Worm (Caenorhabditis elegans) whole organism, young adult: ENCODE data around the gene F32D8.7.

Experiments
- B0336.3 ChIP-seq: fragments of 200-800 bp; sonication (Bioruptor generic); IDR thresholded peaks from 2 replicates; pipeline ENCODE4 v1.3.6; 2022; ENCODE audit warnings: missing genetic modification characterization, missing compliant biosample characterization
- C06A6.2 ChIP-seq: fragments of 200-800 bp; sonication (Bioruptor generic); conservative IDR thresholded peaks from 2 replicates; pipeline ENCODE4 v1.3.6; 2022; ENCODE audit warnings: missing genetic modification characterization, missing compliant biosample characterization
- C17E4.6 ChIP-seq: fragments of 200-800 bp; sonication (Bioruptor generic); IDR thresholded peaks from 2 replicates; pipeline ENCODE4 v1.3.6; 2022; ENCODE audit warnings: missing genetic modification reagents, missing genetic modification characterization, missing compliant biosample characterization
- F49E8.2 ChIP-seq: sonication (generic microtip); optimal IDR thresholded peaks from 3 replicates; lab custom pipeline; 2017; ENCODE audit warnings: missing genetic modification characterization, mild to moderate bottlenecking, missing compliant biosample characterization, antibody characterized with exemption, moderate library complexity; ENCODE audit not compliant: insufficient read depth
- F57C9.4 ChIP-seq: sonication (generic microtip); optimal IDR thresholded peaks from 2 replicates; lab custom pipeline; 2017; ENCODE audit warnings: mild to moderate bottlenecking, missing genetic modification characterization, missing compliant biosample characterization
- T07F8.4 ChIP-seq: sonication (generic microtip); optimal IDR thresholded peaks from 2 replicates; lab custom pipeline; 2016; ENCODE audit warnings: mild to moderate bottlenecking, missing genetic modification characterization, moderate library complexity, missing compliant biosample characterization
- T26A5.8 ChIP-seq: sonication (generic microtip); optimal IDR thresholded peaks from 2 replicates; lab custom pipeline; 2016; ENCODE audit warnings: missing genetic modification characterization, missing compliant biosample characterization
- Y53F4B.3 ChIP-seq: fragments of 200-800 bp; sonication (Bioruptor generic); IDR thresholded peaks from 2 replicates; pipeline ENCODE4 v1.3.6; 2022; ENCODE audit warnings: missing genetic modification reagents, missing genetic modification characterization, missing compliant biosample characterization
- ZK185.1 ChIP-seq: sonication (generic microtip); optimal IDR thresholded peaks from 2 replicates; lab custom pipeline; 2016; ENCODE audit warnings: mild to moderate bottlenecking, missing genetic modification characterization, missing compliant biosample characterization; ENCODE audit not compliant: poor library complexity, severe bottlenecking
- ama-1 ChIP-seq, 3 experiments: fragments of 150-350 bp in 1 of 3; sonication (generic microtip) in 2 of 3; optimal IDR thresholded peaks; 2 replicates each; lab custom pipeline; 2014 to 2018; ENCODE audit warnings: missing biosample characterization in 2 of 3, missing genetic modification characterization in 2 of 3, missing genetic modification reagents in 2 of 3
- atf-7 ChIP-seq: sonication (generic microtip); optimal IDR thresholded peaks from 2 replicates; lab custom pipeline; 2017; ENCODE audit warnings: mild to moderate bottlenecking, missing genetic modification characterization, missing compliant biosample characterization
- cebp-1 ChIP-seq, 2 experiments: fragments of 200-800 bp in 1 of 2; sonication (Bioruptor generic) in 1 of 2; sonication (generic microtip) in 1 of 2; IDR thresholded peaks in 1 of 2; optimal IDR thresholded peaks in 1 of 2; 2 replicates each; pipeline versions ENCODE4 v1.3.6 to Lab custom; 2017 to 2022; ENCODE audit warnings: missing compliant biosample characterization in 2 of 2, missing genetic modification characterization in 2 of 2, mild to moderate bottlenecking in 1 of 2, missing genetic modification reagents in 1 of 2, moderate library complexity in 1 of 2
- ceh-40 ChIP-seq: fragments of 200-800 bp; sonication (Bioruptor generic); IDR thresholded peaks from 2 replicates; pipeline ENCODE4 v1.3.6; 2022; ENCODE audit warnings: missing genetic modification characterization, missing compliant biosample characterization
- chd-7 ChIP-seq: sonication (generic microtip); optimal IDR thresholded peaks from 2 replicates; lab custom pipeline; 2016; ENCODE audit warnings: mild to moderate bottlenecking, missing genetic modification characterization, moderate library complexity, missing compliant biosample characterization
- dpl-1 ChIP-seq: fragments of 150-350 bp; optimal IDR thresholded peaks from 2 replicates; lab custom pipeline; 2014; ENCODE audit warnings: missing biosample characterization, missing genetic modification reagents, missing genetic modification characterization
- efl-1 ChIP-seq: fragments of 150-350 bp; optimal IDR thresholded peaks from 2 replicates; lab custom pipeline; 2014; ENCODE audit warnings: missing biosample characterization, missing genetic modification reagents, missing genetic modification characterization
- him-1 ChIP-seq: sonication (generic microtip); optimal IDR thresholded peaks from 2 replicates; lab custom pipeline; 2016; ENCODE audit warnings: missing genotype, missing genetic modification reagents, missing genetic modification characterization, missing compliant biosample characterization
- hmg-1.2 ChIP-seq: fragments of 200-800 bp; sonication (Bioruptor generic); IDR thresholded peaks from 2 replicates; pipeline ENCODE4 v1.3.6; 2022; ENCODE audit warnings: missing genetic modification reagents, missing genetic modification characterization, missing compliant biosample characterization
- lin-35 ChIP-seq, 3 experiments: fragments of 150-350 bp in 2 of 3; sonication (generic microtip) in 1 of 3; optimal IDR thresholded peaks; 2 replicates each; lab custom pipeline; 2014 to 2018; ENCODE audit warnings: missing biosample characterization in 3 of 3, missing genetic modification characterization in 3 of 3, missing genetic modification reagents in 3 of 3
- lin-40 ChIP-seq: sonication (generic microtip); optimal IDR thresholded peaks from 2 replicates; lab custom pipeline; 2016; ENCODE audit warnings: missing genetic modification characterization, mild to moderate bottlenecking, missing compliant biosample characterization, missing genotype, missing genetic modification reagents
- lin-54 ChIP-seq: fragments of 200-800 bp; sonication (Bioruptor generic); optimal IDR thresholded peaks from 2 replicates; lab custom pipeline; 2018; ENCODE audit warnings: mild to moderate bottlenecking, missing genetic modification characterization, missing compliant biosample characterization
- madf-3 ChIP-seq: fragments of 200-800 bp; sonication (Bioruptor generic); IDR thresholded peaks from 2 replicates; pipeline ENCODE4 v1.3.6; 2022; ENCODE audit warnings: missing genetic modification reagents, missing genetic modification characterization, missing compliant biosample characterization
- madf-6 ChIP-seq: fragments of 200-800 bp; sonication (Bioruptor generic); IDR thresholded peaks from 2 replicates; pipeline ENCODE4 v1.3.6; 2022; ENCODE audit warnings: missing genetic modification reagents, missing genetic modification characterization, missing compliant biosample characterization
- madf-8 ChIP-seq: fragments of 200-800 bp; sonication (Bioruptor generic); conservative IDR thresholded peaks from 2 replicates; pipeline ENCODE4 v1.3.6; 2022; ENCODE audit warnings: missing genetic modification reagents, missing genetic modification characterization, missing compliant biosample characterization
- mcd-1 ChIP-seq: fragments of 200-800 bp; sonication (Bioruptor generic); IDR thresholded peaks from 2 replicates; pipeline ENCODE4 v1.3.6; 2022; ENCODE audit warnings: missing genetic modification reagents, missing genetic modification characterization, missing compliant biosample characterization
- nfya-1 ChIP-seq: sonication (generic microtip); optimal IDR thresholded peaks from 2 replicates; lab custom pipeline; 2017; ENCODE audit warnings: antibody characterized with exemption, missing compliant biosample characterization, missing genetic modification characterization, borderline replicate concordance; ENCODE audit not compliant: insufficient read depth
- nfya-2 ChIP-seq: fragments of 200-800 bp; sonication (Bioruptor generic); IDR thresholded peaks from 2 replicates; pipeline ENCODE4 v1.3.6; 2022; ENCODE audit warnings: missing genetic modification reagents, missing genetic modification characterization, missing compliant biosample characterization
- nfyb-1 ChIP-seq: fragments of 200-800 bp; sonication (Bioruptor generic); IDR thresholded peaks from 2 replicates; pipeline ENCODE4 v1.3.6; 2022; ENCODE audit warnings: missing genetic modification reagents, missing genetic modification characterization, missing compliant biosample characterization
- nhr-80 ChIP-seq: sonication (generic microtip); optimal IDR thresholded peaks from 2 replicates; lab custom pipeline; 2016; ENCODE audit warnings: missing genetic modification characterization, missing compliant biosample characterization
- nhr-90 ChIP-seq: sonication (generic microtip); optimal IDR thresholded peaks from 2 replicates; lab custom pipeline; 2016; ENCODE audit warnings: missing genotype, mild to moderate bottlenecking, missing genetic modification characterization, missing compliant biosample characterization
- repo-1 ChIP-seq: sonication (generic microtip); optimal IDR thresholded peaks from 2 replicates; lab custom pipeline; 2017; ENCODE audit warnings: mild to moderate bottlenecking, missing genetic modification characterization, missing compliant biosample characterization
- sea-2 ChIP-seq: fragments of 200-800 bp; sonication (Bioruptor generic); IDR thresholded peaks from 2 replicates; pipeline ENCODE4 v1.3.6; 2022; ENCODE audit warnings: missing genetic modification characterization, missing compliant biosample characterization
- snpc-4 ChIP-seq, 5 experiments: fragments of 150-350 bp in 1 of 5; sonication (generic microtip) in 4 of 5; optimal IDR thresholded peaks; 2 replicates each; lab custom pipeline; 2014 to 2018; ENCODE audit warnings: missing genetic modification characterization in 5 of 5, missing biosample characterization in 3 of 5, antibody characterized with exemption in 2 of 5, mild to moderate bottlenecking in 2 of 5, missing compliant biosample characterization in 2 of 5, missing genotype in 2 of 5, moderate library complexity in 2 of 5, missing genetic modification reagents in 1 of 5
- somi-1 ChIP-seq: fragments of 200-800 bp; sonication (Bioruptor generic); optimal IDR thresholded peaks from 2 replicates; lab custom pipeline; 2018; ENCODE audit warnings: mild to moderate bottlenecking, missing genetic modification characterization, missing compliant biosample characterization
- tbp1 ChIP-seq: fragments of 200-800 bp; sonication (Bioruptor generic); optimal IDR thresholded peaks from 2 replicates; lab custom pipeline; 2018; ENCODE audit warnings: mild to moderate bottlenecking, missing genetic modification characterization, missing compliant biosample characterization
- unc-62 ChIP-seq: fragments of 150-350 bp; optimal IDR thresholded peaks from 2 replicates; lab custom pipeline; 2014; ENCODE audit warnings: missing biosample characterization, missing genetic modification reagents, missing genetic modification characterization
- ztf-18 ChIP-seq: sonication (generic microtip); optimal IDR thresholded peaks from 2 replicates; lab custom pipeline; 2016; ENCODE audit warnings: missing genotype, mild to moderate bottlenecking, missing genetic modification characterization, missing compliant biosample characterization
- ztf-22 ChIP-seq: fragments of 200-800 bp; sonication (Bioruptor generic); optimal IDR thresholded peaks from 2 replicates; lab custom pipeline; 2018; ENCODE audit warnings: mild to moderate bottlenecking, missing genetic modification characterization, moderate library complexity, missing compliant biosample characterization

Gene F32D8.7

DNA sequence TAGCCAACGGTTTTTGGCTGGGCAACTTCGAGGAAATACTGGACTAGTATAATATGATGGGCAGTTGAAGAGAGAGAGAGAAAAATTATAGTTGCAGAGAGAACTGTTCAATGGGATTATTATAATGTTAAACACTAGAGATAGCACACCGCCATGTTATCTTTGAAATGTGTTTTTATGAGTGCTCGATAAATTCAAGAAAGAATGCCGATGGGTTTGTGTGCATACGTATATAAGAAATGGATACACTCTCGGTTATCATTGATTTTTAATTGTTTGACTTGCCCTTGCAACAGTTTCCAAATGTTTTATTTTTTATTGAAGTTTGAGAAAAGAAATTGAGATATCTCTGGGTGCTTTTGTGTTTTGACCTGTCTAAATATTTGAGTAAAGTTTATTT, 38.4 kb downstream of the F32D8.7 start, which contains the start of gene F17C11.12:
TSS of gene F17C11.12 (minus strand) at position 240 of the 400 bp plus-strand sequence.
- TF ChIP-seq nhr-80, result peak; percentile 66
- no peak for TF ChIP-seq Y53F4B.3 (GFP tag; lab: Robert Waterston, UW)

DNA sequence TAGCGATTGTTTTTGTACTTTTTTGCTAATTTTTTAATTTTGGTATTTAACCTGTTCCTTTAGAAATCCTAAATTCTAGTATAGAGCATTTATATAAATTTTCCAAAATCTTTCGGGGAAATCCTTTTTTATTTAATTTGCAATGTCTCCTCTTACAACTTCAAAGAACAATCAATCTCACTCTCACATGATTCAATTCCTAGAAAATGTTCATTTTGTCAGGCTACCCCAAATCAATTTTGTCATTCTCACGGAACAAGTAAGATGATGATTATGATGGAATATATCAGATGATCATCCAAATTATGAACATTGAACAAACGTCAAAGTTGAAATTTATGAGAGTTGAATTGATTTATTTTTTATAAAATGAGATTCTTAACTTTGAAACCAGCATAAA, 39.1 kb downstream of the F32D8.7 start:
- TF ChIP-seq mcd-1 (GFP tag; lab: Robert Waterston, UW), result 0 out of 2 replicates have a peak, but pooled peaks have one; percentile 21
- TF ChIP-seq lin-35 (GFP tag; optimal IDR thresholded peaks at IDR 0.05; lab: Kevin White, UChicago), result peak in 1 of 3 experiments; percentile 52
- peak; percentile 50 for TF ChIP-seq somi-1
- TF ChIP-seq C06A6.2 (GFP tag; lab: Robert Waterston, UW), result peak; percentile 33
- TF ChIP-seq ztf-22 (GFP tag; lab: Kevin White, UChicago), result no peak
- TF ChIP-seq F57C9.4, result no peak
- TF ChIP-seq hmg-1.2, result no peak
- TF ChIP-seq repo-1, result peak; percentile 21
- no peak for TF ChIP-seq efl-1
- TF ChIP-seq nhr-90, result peak; percentile 4
- peak; percentile 80 for TF ChIP-seq nfyb-1
- peak; percentile 33 for TF ChIP-seq lin-40 (tag; lab: Kevin White, UChicago)
- no peak for TF ChIP-seq sea-2
- peak; percentile 37 for TF ChIP-seq ama-1 (optimal IDR thresholded peaks at IDR 0.05; lab: Kevin White, UChicago)
- TF ChIP-seq ama-1 (GFP tag; optimal IDR thresholded peaks at IDR 0.05; lab: Kevin White, UChicago), result peak in 1 of 2 experiments; percentile 10
- TF ChIP-seq tbp1 (GFP tag; lab: Kevin White, UChicago), result peak; percentile 2
- peak; percentile 54; the same call in 1 of the 2 replicates for TF ChIP-seq cebp-1 (GFP tag; IDR thresholded peaks at IDR 0.05; lab: Robert Waterston, UW)
- peak; percentile 51 for TF ChIP-seq cebp-1 (tag; optimal IDR thresholded peaks at IDR 0.05; lab: Kevin White, UChicago)

DNA sequence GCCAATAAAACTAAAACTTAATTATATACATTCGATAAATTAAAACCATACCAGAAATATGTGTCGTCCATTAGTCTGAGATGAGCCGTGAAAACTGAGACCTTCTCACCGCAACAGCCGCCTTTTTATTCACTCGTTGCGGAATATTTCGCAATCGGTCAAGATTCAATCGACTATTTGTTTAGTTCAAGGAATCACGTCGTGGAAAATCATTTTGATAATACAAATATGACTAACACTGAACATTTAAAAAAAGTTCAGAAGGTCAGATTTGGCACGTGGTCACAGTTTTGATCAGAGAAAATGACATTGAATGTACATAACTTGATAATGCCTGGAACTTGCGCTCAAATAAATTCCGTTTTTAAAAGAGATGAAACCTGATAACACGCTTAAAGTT, 40.5 kb downstream of the F32D8.7 start, which contains the start of gene F17C11.11:
TSS of gene F17C11.11 (minus strand) at position 79 of the 400 bp plus-strand sequence.
- TF ChIP-seq cebp-1 (GFP tag; IDR thresholded peaks at IDR 0.05; lab: Robert Waterston, UW), result peak; percentile 95
- TF ChIP-seq cebp-1 (tag; optimal IDR thresholded peaks at IDR 0.05; lab: Kevin White, UChicago), result peak; percentile 99
- no peak for TF ChIP-seq T07F8.4 (tag; lab: Kevin White, UChicago)
- TF ChIP-seq B0336.3 (GFP tag; lab: Robert Waterston, UW), result 0 out of 2 replicates have a peak, but pooled peaks have one; percentile 19
- TF ChIP-seq ZK185.1 (tag; lab: Kevin White, UChicago), result peak; percentile 22
- TF ChIP-seq nhr-80, result peak; percentile 80
- TF ChIP-seq chd-7 (tag; lab: Kevin White, UChicago), result peak; percentile 20
- TF ChIP-seq madf-6 (GFP tag; lab: Robert Waterston, UW), result no peak

DNA sequence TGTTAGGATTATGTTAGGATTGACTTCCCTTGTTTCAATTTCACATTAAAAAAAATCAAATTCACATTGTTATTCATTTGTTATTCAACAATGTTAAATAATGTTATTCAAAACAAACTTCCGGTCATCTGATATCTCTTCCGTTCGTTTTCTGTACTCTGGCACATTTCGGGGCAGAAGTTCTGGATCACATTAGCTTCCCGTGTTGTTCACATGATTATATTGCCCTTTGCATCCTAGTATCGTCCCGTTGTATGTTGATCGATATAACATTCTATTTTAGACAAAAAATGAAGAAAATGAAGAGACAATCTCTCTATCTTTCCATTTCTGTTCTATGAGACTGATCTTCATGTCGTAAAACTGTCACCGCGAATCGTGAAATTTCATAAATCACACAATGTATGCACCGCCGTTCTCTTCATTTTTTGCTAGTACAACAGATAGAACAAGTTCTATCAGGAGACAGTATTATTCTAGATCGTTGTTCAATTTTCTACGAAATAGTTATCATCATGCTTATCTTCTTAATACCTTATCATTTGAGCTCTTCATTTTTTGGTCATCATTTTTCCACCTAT, 41.8 kb downstream of the F32D8.7 start:
- TF ChIP-seq snpc-4 (GFP tag; optimal IDR thresholded peaks at IDR 0.05; lab: Kevin White, UChicago) (no peak), snpc-4 (tag; optimal IDR thresholded peaks at IDR 0.05; lab: Kevin White, UChicago) (no peak), ztf-18 (tag; lab: Kevin White, UChicago) (no peak), F49E8.2 (tag; lab: Kevin White, UChicago) (no peak), dpl-1 (GFP tag; lab: Kevin White, UChicago) (no peak), mcd-1 (GFP tag; lab: Robert Waterston, UW) (no peak)

DNA sequence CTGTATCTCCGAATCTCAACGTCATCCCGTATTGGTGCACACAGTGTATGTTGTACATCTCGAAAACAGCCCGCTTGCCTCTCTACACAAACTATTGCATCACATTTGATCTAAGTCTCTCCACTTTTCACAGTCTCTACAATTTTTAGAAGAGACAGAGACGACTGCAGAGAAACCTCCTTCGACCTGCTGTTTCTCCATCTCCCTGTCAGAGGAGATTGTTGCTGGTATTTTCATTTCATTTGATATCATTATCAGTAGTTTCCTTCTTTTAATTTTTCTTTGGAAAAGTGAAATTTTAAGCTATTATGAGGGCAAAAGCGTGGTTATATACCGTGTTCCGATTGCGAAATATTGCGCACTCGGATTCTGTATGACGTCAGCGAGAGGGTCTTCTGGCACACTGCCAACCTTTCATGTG, 42.3 kb downstream of the F32D8.7 start:
- peak; percentile 94 for TF ChIP-seq atf-7 (tag; lab: Kevin White, UChicago)
- no peak for TF ChIP-seq ceh-40 (GFP tag; lab: Robert Waterston, UW)
- TF ChIP-seq F57C9.4, result no peak
- no peak for TF ChIP-seq nfya-1 (tag; lab: Kevin White, UChicago)
- no peak for TF ChIP-seq Y53F4B.3 (GFP tag; lab: Robert Waterston, UW)
- no peak for TF ChIP-seq nfya-2 (GFP tag; lab: Robert Waterston, UW)
- TF ChIP-seq lin-35 (GFP tag; optimal IDR thresholded peaks at IDR 0.05; lab: Kevin White, UChicago), result no peak
- TF ChIP-seq him-1 (tag; lab: Kevin White, UChicago), result no peak
- TF ChIP-seq unc-62 (GFP tag; lab: Kevin White, UChicago), result peak; percentile 9
- no peak for TF ChIP-seq C17E4.6 (GFP tag; lab: Robert Waterston, UW)
- TF ChIP-seq nfyb-1, result peak; percentile 68; the same call in 1 of the 2 replicates
- no peak for TF ChIP-seq T26A5.8 (tag; lab: Kevin White, UChicago)
- no peak for TF ChIP-seq madf-3 (GFP tag; lab: Robert Waterston, UW)
- TF ChIP-seq snpc-4 (GFP tag; optimal IDR thresholded peaks at IDR 0.05; lab: Kevin White, UChicago), result no peak
- peak in 2 of 4 experiments; percentile 31 to 51 for TF ChIP-seq snpc-4 (tag; optimal IDR thresholded peaks at IDR 0.05; lab: Kevin White, UChicago)
- TF ChIP-seq madf-8 (GFP tag; lab: Robert Waterston, UW), result no peak
- TF ChIP-seq T07F8.4 (tag; lab: Kevin White, UChicago), result no peak
- no peak for TF ChIP-seq lin-54 (GFP tag; lab: Kevin White, UChicago)
